Worm (Caenorhabditis elegans) whole organism, L2 larva: ENCODE data around the gene ZC449.2.

Experiments
- ama-1 ChIP-seq: fragments of 150-350 bp; optimal IDR thresholded peaks from 2 replicates; lab custom pipeline; 2018; ENCODE audit warnings: inconsistent platforms
- elt-3 ChIP-seq: sonication (generic microtip); optimal IDR thresholded peaks from 2 replicates; lab custom pipeline; 2017; ENCODE audit warnings: missing biosample characterization, missing genetic modification characterization
- mdl-1 ChIP-seq, 2 experiments: fragments of 150-350 bp in 1 of 2; sonication (generic microtip) in 1 of 2; optimal IDR thresholded peaks; 2 replicates each; lab custom pipeline; 2017; ENCODE audit warnings: missing biosample characterization in 2 of 2, missing genetic modification characterization in 2 of 2
- nhr-10 ChIP-seq: sonication (generic microtip); optimal IDR thresholded peaks from 2 replicates; lab custom pipeline; 2017; ENCODE audit warnings: missing biosample characterization, missing genetic modification characterization
- nhr-77 ChIP-seq: fragments of 150-350 bp; optimal IDR thresholded peaks from 2 replicates; lab custom pipeline; 2014; ENCODE audit warnings: missing biosample characterization, missing genetic modification characterization
- ztf-1 ChIP-seq: fragments of 200-800 bp; sonication (Bioruptor generic); conservative IDR thresholded peaks from 2 replicates; pipeline ENCODE4 v1.3.6; 2022; ENCODE audit warnings: missing genetic modification characterization, missing compliant biosample characterization

- TF ChIP-seq nhr-77 (tag; lab: Kevin White, UChicago) (no peak), mdl-1 (tag; optimal IDR thresholded peaks at IDR 0.05; lab: Kevin White, UChicago) (no peak), ztf-1 (GFP tag; lab: Robert Waterston, UW) (no peak), nhr-10 (tag; lab: Kevin White, UChicago) (no peak), ama-1 (lab: Kevin White, UChicago) (no peak), elt-3 (tag; lab: Kevin White, UChicago) (no peak)
Observed at ce11 chrX:5013826-5014225, 7.3 kb upstream of the ZC449.2 start, which contains the start of gene ZC449.7.
